Fruit fly (Drosophila melanogaster): Measurements from ENCODE around the gene Syx5.

DNA sequence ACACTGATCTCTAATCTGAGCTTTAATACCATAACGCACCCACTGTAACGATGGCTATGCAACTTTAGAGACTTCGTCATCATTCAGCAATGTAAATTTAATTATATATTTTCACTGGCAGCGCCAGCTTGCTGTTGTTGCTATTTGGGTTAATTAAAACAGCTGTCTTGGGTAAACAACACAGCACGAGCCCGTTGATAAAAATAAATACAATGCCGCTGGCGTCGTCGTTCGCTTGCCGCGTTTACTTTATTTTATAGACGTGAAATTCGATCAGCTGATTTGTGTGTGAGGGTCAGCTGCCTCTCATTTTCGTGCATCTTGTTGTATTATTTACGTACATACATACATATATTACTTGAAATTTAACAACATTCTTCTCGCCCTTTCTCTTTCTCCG lies 34.4 kb upstream of the Syx5 start:
- TF ChIP-seq EcR (GFP tag; optimal IDR thresholded peaks at IDR 0.05) (no peak), Pif1A (GFP tag; optimal IDR thresholded peaks at IDR 0.05) (no peak), CG12605 (GFP tag; IDR thresholded peaks at IDR 0.05) (no peak), Ets98B (GFP tag; IDR thresholded peaks at IDR 0.05) (no peak), CG32121 (GFP tag; IDR thresholded peaks at IDR 0.05) (no peak), CG34367 (tag; optimal IDR thresholded peaks at IDR 0.05) (no peak), Snoo (tag; optimal IDR thresholded peaks at IDR 0.05) (no peak), CG4496 (GFP tag; IDR thresholded peaks at IDR 0.05) (no peak), CG8301 (tag; optimal IDR thresholded peaks at IDR 0.05) (no peak)

Data from whole organism, pupa.